Worm (Caenorhabditis elegans) whole organism, L2 larva: ENCODE measurements around the gene F28D1.6.

Experiments used
- C34F6.9 ChIP-seq: fragments of 150-350 bp; optimal IDR thresholded peaks from 2 replicates; lab custom pipeline; 2014; ENCODE audit warnings: missing biosample characterization, missing genetic modification characterization
- R02D3.7 ChIP-seq: fragments of 150-350 bp; optimal IDR thresholded peaks from 2 replicates; lab custom pipeline; 2014; ENCODE audit warnings: missing biosample characterization, missing genetic modification characterization
- Y55F3AM.14 ChIP-seq: fragments of 200-800 bp; sonication (Bioruptor generic); optimal IDR thresholded peaks from 2 replicates; lab custom pipeline; 2018; ENCODE audit warnings: mild to moderate bottlenecking, missing genetic modification characterization, missing compliant biosample characterization
- ZK546.5 ChIP-seq: sonication (generic microtip); optimal IDR thresholded peaks from 2 replicates; lab custom pipeline; 2017; ENCODE audit warnings: missing biosample characterization, missing genetic modification characterization
- alr-1 ChIP-seq: fragments of 150-350 bp; optimal IDR thresholded peaks from 2 replicates; lab custom pipeline; 2014; ENCODE audit warnings: missing biosample characterization, missing genetic modification characterization
- aly-2 ChIP-seq: fragments of 150-350 bp; optimal IDR thresholded peaks from 2 replicates; lab custom pipeline; 2014; ENCODE audit warnings: missing biosample characterization, missing genetic modification characterization
- blmp-1 ChIP-seq: sonication (generic microtip); optimal IDR thresholded peaks from 2 replicates; lab custom pipeline; 2017; ENCODE audit warnings: missing genetic modification characterization, mild to moderate bottlenecking, missing compliant biosample characterization, antibody characterized with exemption, moderate library complexity; ENCODE audit not compliant: insufficient read depth
- ceh-16 ChIP-seq: fragments of 150-350 bp; optimal IDR thresholded peaks from 2 replicates; lab custom pipeline; 2014; ENCODE audit warnings: missing biosample characterization, missing genetic modification characterization
- ceh-82 ChIP-seq: fragments of 150-350 bp; optimal IDR thresholded peaks from 2 replicates; lab custom pipeline; 2014; ENCODE audit warnings: missing biosample characterization, missing genetic modification characterization
- dmd-4 ChIP-seq: sonication (generic microtip); optimal IDR thresholded peaks from 2 replicates; lab custom pipeline; 2017; ENCODE audit warnings: missing biosample characterization, missing genetic modification characterization
- egl-27 ChIP-seq: sonication (generic microtip); optimal IDR thresholded peaks from 3 replicates; lab custom pipeline; 2017; ENCODE audit warnings: missing biosample characterization, missing genetic modification reagents, missing genetic modification characterization
- elt-1 ChIP-seq: fragments of 150-350 bp; optimal IDR thresholded peaks from 2 replicates; lab custom pipeline; 2014; ENCODE audit warnings: missing biosample characterization, missing genetic modification characterization
- elt-3 ChIP-seq: sonication (generic microtip); optimal IDR thresholded peaks from 2 replicates; lab custom pipeline; 2017; ENCODE audit warnings: missing biosample characterization, missing genetic modification characterization
- fos-1 ChIP-seq: fragments of 150-350 bp; optimal IDR thresholded peaks from 2 replicates; lab custom pipeline; 2014; ENCODE audit warnings: missing biosample characterization, missing genetic modification characterization
- gmeb-1 ChIP-seq: fragments of 150-350 bp; optimal IDR thresholded peaks from 2 replicates; lab custom pipeline; 2014; ENCODE audit warnings: missing biosample characterization, missing genetic modification characterization
- lin-11 ChIP-seq: fragments of 150-350 bp; sonication (generic microtip); optimal IDR thresholded peaks from 2 replicates; lab custom pipeline; 2014; ENCODE audit warnings: missing biosample characterization, missing genetic modification characterization, inconsistent platforms, mixed read lengths
- lin-13 ChIP-seq: fragments of 150-350 bp; optimal IDR thresholded peaks from 2 replicates; lab custom pipeline; 2014; ENCODE audit warnings: missing biosample characterization, missing genetic modification reagents, missing genetic modification characterization
- lin-39 ChIP-seq: fragments of 150-350 bp; optimal IDR thresholded peaks from 2 replicates; lab custom pipeline; 2014; ENCODE audit warnings: missing biosample characterization, missing genetic modification reagents, missing genetic modification characterization
- lsy-2 ChIP-seq, 2 experiments: fragments of 150-350 bp in 1 of 2; sonication (generic microtip) in 1 of 2; optimal IDR thresholded peaks; 2 replicates each; lab custom pipeline; 2014 to 2017; ENCODE audit warnings: missing biosample characterization in 2 of 2, missing genetic modification characterization in 2 of 2
- mab-5 ChIP-seq: fragments of 150-350 bp; optimal IDR thresholded peaks from 2 replicates; lab custom pipeline; 2014; ENCODE audit warnings: missing biosample characterization, missing genetic modification characterization
- mdl-1 ChIP-seq, 2 experiments: fragments of 150-350 bp in 1 of 2; sonication (generic microtip) in 1 of 2; optimal IDR thresholded peaks; 2 replicates each; lab custom pipeline; 2017; ENCODE audit warnings: missing biosample characterization in 2 of 2, missing genetic modification characterization in 2 of 2
- nhr-10 ChIP-seq: sonication (generic microtip); optimal IDR thresholded peaks from 2 replicates; lab custom pipeline; 2017; ENCODE audit warnings: missing biosample characterization, missing genetic modification characterization
- nhr-129 ChIP-seq: fragments of 150-350 bp; optimal IDR thresholded peaks from 2 replicates; lab custom pipeline; 2014; ENCODE audit warnings: missing biosample characterization, missing genetic modification characterization
- nhr-23 ChIP-seq: fragments of 150-350 bp; optimal IDR thresholded peaks from 2 replicates; lab custom pipeline; 2014; ENCODE audit warnings: missing biosample characterization, missing genetic modification reagents, missing genetic modification characterization
- nhr-237 ChIP-seq: fragments of 150-350 bp; optimal IDR thresholded peaks from 2 replicates; lab custom pipeline; 2014; ENCODE audit warnings: missing biosample characterization, missing genetic modification characterization
- nhr-25 ChIP-seq: fragments of 150-350 bp; sonication (generic microtip); optimal IDR thresholded peaks from 3 replicates; lab custom pipeline; 2014; ENCODE audit warnings: missing biosample characterization, missing genetic modification characterization
- nhr-6 ChIP-seq: fragments of 150-350 bp; optimal IDR thresholded peaks from 2 replicates; lab custom pipeline; 2014; ENCODE audit warnings: missing biosample characterization, missing genetic modification characterization
- nhr-77 ChIP-seq: fragments of 150-350 bp; optimal IDR thresholded peaks from 2 replicates; lab custom pipeline; 2014; ENCODE audit warnings: missing biosample characterization, missing genetic modification characterization
- peb-1 ChIP-seq: fragments of 150-350 bp; optimal IDR thresholded peaks from 2 replicates; lab custom pipeline; 2014; ENCODE audit warnings: missing biosample characterization, missing genetic modification characterization
- sem-4 ChIP-seq: fragments of 150-350 bp; optimal IDR thresholded peaks from 2 replicates; lab custom pipeline; 2014; ENCODE audit warnings: missing biosample characterization, missing genetic modification reagents, missing genetic modification characterization
- skn-1 ChIP-seq: sonication (generic microtip); optimal IDR thresholded peaks from 2 replicates; lab custom pipeline; 2017; ENCODE audit warnings: missing biosample characterization, missing genetic modification characterization
- sma-9 ChIP-seq, 2 experiments: fragments of 150-350 bp in 1 of 2; sonication (generic microtip) in 1 of 2; optimal IDR thresholded peaks; 2 replicates each; lab custom pipeline; 2014 to 2016; ENCODE audit warnings: missing genetic modification characterization in 2 of 2, mild to moderate bottlenecking in 1 of 2, missing biosample characterization in 1 of 2, missing compliant biosample characterization in 1 of 2, missing genetic modification reagents in 1 of 2, moderate library complexity in 1 of 2
- snpc-4 ChIP-seq: fragments of 150-350 bp; optimal IDR thresholded peaks from 2 replicates; lab custom pipeline; 2014; ENCODE audit warnings: missing biosample characterization, missing genetic modification characterization
- unc-39 ChIP-seq: fragments of 150-350 bp; optimal IDR thresholded peaks from 2 replicates; lab custom pipeline; 2014; ENCODE audit warnings: missing biosample characterization, missing genetic modification characterization
- unc-55 ChIP-seq: fragments of 150-350 bp; sonication (generic microtip); optimal IDR thresholded peaks from 3 replicates; lab custom pipeline; 2014; ENCODE audit warnings: missing biosample characterization, missing genetic modification reagents, missing genetic modification characterization
- unc-62 ChIP-seq: fragments of 150-350 bp; optimal IDR thresholded peaks from 2 replicates; lab custom pipeline; 2014; ENCODE audit warnings: missing biosample characterization, missing genetic modification reagents, missing genetic modification characterization
- zag-1 ChIP-seq: fragments of 150-350 bp; optimal IDR thresholded peaks from 2 replicates; lab custom pipeline; 2014; ENCODE audit warnings: missing biosample characterization, missing genetic modification characterization
- ztf-1 ChIP-seq: fragments of 200-800 bp; sonication (Bioruptor generic); conservative IDR thresholded peaks from 2 replicates; pipeline ENCODE4 v1.3.6; 2022; ENCODE audit warnings: missing genetic modification characterization, missing compliant biosample characterization
- ztf-11 ChIP-seq: sonication (generic microtip); optimal IDR thresholded peaks from 2 replicates; lab custom pipeline; 2017; ENCODE audit warnings: missing biosample characterization, missing genetic modification characterization

Gene F28D1.6

DNA sequence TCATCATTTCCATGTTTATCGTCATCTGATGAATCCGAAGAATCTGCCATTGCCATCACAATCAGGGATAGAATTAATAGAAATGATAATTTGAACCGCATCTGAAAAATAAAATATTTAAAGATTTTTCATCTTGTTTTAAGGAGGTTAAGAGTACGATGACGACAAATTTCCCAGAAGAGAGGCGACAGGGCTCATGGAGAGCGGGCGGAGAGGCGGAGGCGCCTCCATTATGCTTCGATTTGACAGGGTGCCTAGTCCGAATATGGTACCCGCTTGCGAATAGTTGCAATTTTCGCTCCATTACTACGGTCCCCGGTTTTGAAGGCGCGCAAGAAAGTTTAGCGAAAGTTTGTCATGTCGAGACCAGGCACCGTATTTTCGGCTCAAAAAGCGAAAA, at the start of gene F28D1.6:
Gene F28D1.6 (minus strand): TSS at position 101 of the 400 bp plus-strand sequence.
- no peak for TF ChIP-seq aly-2 (tag; lab: Kevin White, UChicago)
- TF ChIP-seq gmeb-1 (tag; lab: Kevin White, UChicago), result no peak
- no peak for TF ChIP-seq egl-27 (tag; lab: Kevin White, UChicago)
- no peak for TF ChIP-seq alr-1 (tag; lab: Kevin White, UChicago)
- no peak for TF ChIP-seq lsy-2 (tag; optimal IDR thresholded peaks at IDR 0.05; lab: Kevin White, UChicago)
- TF ChIP-seq skn-1 (tag; lab: Kevin White, UChicago), result no peak
- TF ChIP-seq ztf-11 (tag; lab: Kevin White, UChicago), result no peak
- TF ChIP-seq fos-1 (tag; lab: Kevin White, UChicago), result no peak

DNA sequence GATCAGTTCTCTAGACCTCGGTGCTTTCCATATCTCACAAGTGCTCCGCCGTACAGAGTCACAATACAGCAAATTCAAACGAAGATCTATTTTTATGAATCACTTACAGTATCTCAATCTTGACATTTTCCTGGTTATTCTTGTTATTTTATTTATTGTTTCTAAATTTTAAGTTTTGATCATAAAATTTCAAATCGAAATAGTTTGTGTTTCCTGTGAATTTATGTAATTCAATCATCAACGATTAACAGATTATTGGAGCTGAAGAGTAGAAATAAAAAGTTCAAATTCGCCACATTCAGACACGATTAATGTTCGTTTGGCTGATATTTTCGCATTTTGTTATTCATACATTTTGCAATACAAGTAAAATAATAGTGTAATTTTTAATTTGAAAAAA, 47.4 kb upstream of the F28D1.6 start, which contains the start of gene clec-184:
Gene clec-184 (plus strand): TSS at position 301 of the 400 bp plus-strand sequence.
- no peak for TF ChIP-seq snpc-4
- no peak for TF ChIP-seq nhr-77
- no peak for TF ChIP-seq lin-39 (tag; lab: Kevin White, UChicago)
- no peak for TF ChIP-seq unc-55 (GFP tag; lab: Kevin White, UChicago)
- no peak for TF ChIP-seq sma-9 (GFP tag; optimal IDR thresholded peaks at IDR 0.05; lab: Kevin White, UChicago)
- no peak for TF ChIP-seq sma-9 (tag; optimal IDR thresholded peaks at IDR 0.05; lab: Kevin White, UChicago)
- no peak for TF ChIP-seq alr-1 (tag; lab: Kevin White, UChicago)
- no peak for TF ChIP-seq unc-62 (GFP tag; lab: Kevin White, UChicago)
- no peak for TF ChIP-seq nhr-23 (tag; lab: Kevin White, UChicago)
- TF ChIP-seq unc-39 (tag; lab: Kevin White, UChicago), result no peak
- TF ChIP-seq nhr-237 (tag; lab: Kevin White, UChicago), result no peak
- no peak for TF ChIP-seq skn-1 (tag; lab: Kevin White, UChicago)
- TF ChIP-seq zag-1, result no peak

- TF ChIP-seq zag-1 (no peak), dmd-4 (no peak), snpc-4 (no peak), nhr-237 (tag; lab: Kevin White, UChicago) (no peak), nhr-10 (no peak), ztf-11 (tag; lab: Kevin White, UChicago) (no peak), fos-1 (tag; lab: Kevin White, UChicago) (no peak), lin-13 (GFP tag; lab: Kevin White, UChicago) (no peak), lsy-2 (tag; optimal IDR thresholded peaks at IDR 0.05; lab: Kevin White, UChicago) (no peak), egl-27 (tag; lab: Kevin White, UChicago) (no peak), ZK546.5 (tag; lab: Kevin White, UChicago) (no peak), ztf-1 (GFP tag; lab: Robert Waterston, UW) (no peak), nhr-77 (no peak), mdl-1 (tag; optimal IDR thresholded peaks at IDR 0.05; lab: Kevin White, UChicago) (no peak), ceh-16 (tag; lab: Kevin White, UChicago) (no peak), unc-39 (tag; lab: Kevin White, UChicago) (no peak)
Observed at ce11 chrIV:12431755-12432154, 46.8 kb upstream of the F28D1.6 start.

ce11 chrIV:12429504-12429903, 44.5 kb upstream of the F28D1.6 start:
- TF ChIP-seq blmp-1 (peak; percentile 81), ZK546.5 (tag; lab: Kevin White, UChicago) (no peak), nhr-129 (no peak), nhr-25 (peak; percentile 66), skn-1 (tag; lab: Kevin White, UChicago) (no peak)

DNA sequence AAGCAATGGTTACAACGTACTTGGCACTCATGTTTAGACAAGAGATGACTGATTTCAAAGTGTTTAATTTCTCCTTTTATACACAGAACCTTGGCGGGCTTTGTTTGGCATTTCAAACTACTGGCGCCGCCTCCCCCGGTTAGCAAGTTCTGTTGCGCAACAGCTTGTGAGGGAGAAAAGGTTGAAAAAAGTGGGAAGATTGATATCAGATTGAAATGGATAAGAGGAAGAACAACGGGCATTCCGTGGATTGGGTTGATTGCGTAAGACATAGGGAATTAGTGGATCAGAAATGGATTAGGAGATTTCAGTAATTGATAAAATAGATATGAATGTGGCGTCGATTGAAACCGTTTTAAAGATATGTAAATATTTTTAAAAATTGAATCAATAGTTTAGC, 43.5 kb upstream of the F28D1.6 start, which contains the start of gene col-130:
Gene col-130 (minus strand): TSS at position 50 of the 400 bp plus-strand sequence.
- TF ChIP-seq ztf-11 (tag; lab: Kevin White, UChicago) (no peak), nhr-77 (no peak), sem-4 (tag; lab: Kevin White, UChicago) (no peak), gmeb-1 (tag; lab: Kevin White, UChicago) (no peak)

- TF ChIP-seq elt-1 (no peak), ztf-11 (tag; lab: Kevin White, UChicago) (no peak), R02D3.7 (tag; lab: Kevin White, UChicago) (no peak), unc-55 (GFP tag; lab: Kevin White, UChicago) (no peak), mab-5 (tag; lab: Kevin White, UChicago) (no peak), egl-27 (tag; lab: Kevin White, UChicago) (no peak), lin-11 (tag; lab: Kevin White, UChicago) (no peak), unc-62 (GFP tag; lab: Kevin White, UChicago) (no peak), elt-3 (no peak), peb-1 (no peak), ceh-82 (no peak), nhr-6 (tag; lab: Kevin White, UChicago) (no peak), C34F6.9 (tag; lab: Kevin White, UChicago) (no peak), Y55F3AM.14 (no peak), fos-1 (tag; lab: Kevin White, UChicago) (no peak), unc-39 (tag; lab: Kevin White, UChicago) (no peak)
Observed at ce11 chrIV:12427687-12428284, 42.8 kb upstream of the F28D1.6 start.
